Worm (Caenorhabditis elegans) whole organism, dauer: ENCODE data around the gene heh-1.

Experiments used
- unc-62 ChIP-seq: sonication (generic microtip); optimal IDR thresholded peaks from 2 replicates; lab custom pipeline; 2017; ENCODE audit warnings: missing biosample characterization, missing genetic modification reagents, missing genetic modification characterization

Gene heh-1

DNA sequence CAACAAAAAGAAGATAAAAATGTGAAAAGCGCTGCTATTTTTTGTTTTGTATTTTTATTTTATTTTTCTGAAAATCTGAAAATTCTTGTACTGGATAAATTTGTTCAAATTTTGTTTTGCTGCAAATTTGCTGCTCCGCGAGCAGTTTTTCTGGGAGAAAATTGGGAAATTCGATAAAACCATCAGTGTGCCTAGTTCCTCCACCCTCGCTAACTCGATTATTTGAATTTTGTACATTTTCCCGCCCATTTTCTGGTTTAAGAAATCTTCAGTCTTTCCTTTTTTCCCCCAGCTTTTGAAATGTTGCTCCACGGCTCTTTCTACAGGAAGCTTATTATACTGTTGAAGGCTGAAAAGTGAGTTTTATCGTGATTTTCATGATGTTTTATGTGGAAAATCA lies 8.1 kb downstream of the heh-1 start, which contains the start of gene R148.8:
R148.8 (plus strand) TSS at position 301 of the 400 bp plus-strand sequence.
- TF ChIP-seq unc-62 (GFP tag; lab: Kevin White, UChicago) = no peak

ce11 chrIII:3190660-3191059 lies 8.7 kb downstream of the heh-1 start:
- TF ChIP-seq unc-62 (GFP tag; lab: Kevin White, UChicago) = no peak

- TF ChIP-seq unc-62 (GFP tag; lab: Kevin White, UChicago) = no peak
Measured at ce11 chrIII:3188564-3188963, 10.8 kb downstream of the heh-1 start.

DNA sequence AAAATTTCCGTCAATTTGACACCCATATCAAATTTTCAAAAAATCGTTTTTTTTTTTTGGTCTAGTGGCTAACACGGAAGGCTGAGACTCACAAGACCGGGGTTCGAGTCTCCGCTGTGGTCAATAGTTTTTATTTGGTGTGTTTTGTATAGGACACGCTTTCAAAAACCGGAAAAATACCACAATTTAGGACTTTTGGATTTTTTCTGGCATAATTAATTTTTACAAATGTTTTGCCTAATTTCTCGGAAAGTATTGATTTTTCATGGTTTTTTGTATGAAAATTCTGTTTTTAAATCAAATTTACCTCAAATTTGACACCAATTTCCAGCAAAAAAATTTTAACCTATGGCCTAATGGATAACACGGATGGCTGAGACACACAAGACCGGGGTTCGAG lies 13.3 kb downstream of the heh-1 start, which contains the start of gene mks-1:
mks-1 (plus strand) TSS at position 301 of the 400 bp plus-strand sequence.
- TF ChIP-seq unc-62 (GFP tag; lab: Kevin White, UChicago) = no peak

DNA sequence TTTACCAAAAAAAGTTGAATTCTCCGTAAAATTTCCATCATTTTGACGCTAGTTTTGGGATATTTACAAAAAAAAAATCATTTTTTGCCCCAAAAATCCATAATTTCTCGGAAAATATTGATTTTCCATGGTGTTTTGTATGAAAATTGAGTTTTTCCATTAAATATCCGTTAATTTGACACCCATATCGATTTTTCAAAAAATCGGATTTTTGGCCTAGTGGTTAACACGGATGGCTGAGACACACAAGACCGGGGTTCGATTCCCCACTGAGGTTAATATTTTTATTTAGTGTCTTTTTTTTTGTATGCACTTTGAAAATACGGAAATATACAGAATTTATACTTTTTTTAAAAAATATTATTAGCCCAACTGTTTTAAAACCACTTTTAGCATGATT lies 14.1 kb downstream of the heh-1 start:
- no peak for TF ChIP-seq unc-62 (GFP tag; lab: Kevin White, UChicago)

ce11 chrIII:3183377-3183776 lies 15.9 kb downstream of the heh-1 start, which contains the start of gene lmtr-5:
Gene lmtr-5 (plus strand): TSS chrIII:3183677.
- TF ChIP-seq unc-62 (GFP tag; lab: Kevin White, UChicago) = no peak

ce11 chrIII:3179855-3180254 lies 19.5 kb downstream of the heh-1 start:
- TF ChIP-seq unc-62 (GFP tag; lab: Kevin White, UChicago) = no peak

DNA sequence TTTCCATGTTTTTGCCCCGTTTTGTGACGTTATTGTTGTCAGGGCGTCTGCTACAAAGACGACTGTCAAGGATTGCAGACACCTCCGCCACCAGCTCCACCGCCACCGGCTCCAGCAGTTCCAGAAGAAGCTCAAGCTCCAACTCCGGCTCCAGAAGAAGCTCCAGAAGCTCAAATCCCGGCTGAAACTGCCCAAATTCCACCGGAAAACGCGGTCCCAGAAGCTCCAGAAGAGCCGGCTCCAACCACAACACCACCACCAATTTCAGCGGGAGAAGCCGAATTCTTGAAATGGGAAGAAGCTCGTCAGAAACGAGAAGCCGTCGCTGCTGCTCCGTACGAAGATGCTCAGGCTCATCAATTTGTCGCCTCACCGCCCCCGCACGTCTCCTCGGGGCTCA lies 22.5 kb downstream of the heh-1 start:
- no peak for TF ChIP-seq unc-62 (GFP tag; lab: Kevin White, UChicago)

DNA sequence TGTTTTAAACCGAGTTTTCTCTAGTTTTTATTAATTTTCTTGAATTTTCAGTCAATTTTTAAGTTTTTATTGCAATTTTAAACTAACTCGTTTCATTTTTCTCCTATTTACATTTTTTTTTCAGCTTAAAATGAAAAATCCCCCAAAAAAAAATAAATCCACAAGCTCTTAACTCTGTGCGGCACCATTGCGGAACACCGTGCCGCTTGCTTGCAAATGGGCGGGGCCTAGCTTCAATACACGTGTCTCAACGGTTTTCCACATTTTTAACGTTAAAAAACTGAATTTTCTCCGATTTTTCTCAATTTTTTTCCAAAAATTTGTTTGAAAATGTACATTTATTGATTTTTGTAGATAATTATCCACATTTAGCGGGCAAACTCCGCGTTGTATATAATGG lies 24.3 kb downstream of the heh-1 start, which contains the start of gene R148.3:
R148.3 (plus strand) TSS at position 347 of the 400 bp plus-strand sequence.
- TF ChIP-seq unc-62 (GFP tag; lab: Kevin White, UChicago) = no peak

DNA sequence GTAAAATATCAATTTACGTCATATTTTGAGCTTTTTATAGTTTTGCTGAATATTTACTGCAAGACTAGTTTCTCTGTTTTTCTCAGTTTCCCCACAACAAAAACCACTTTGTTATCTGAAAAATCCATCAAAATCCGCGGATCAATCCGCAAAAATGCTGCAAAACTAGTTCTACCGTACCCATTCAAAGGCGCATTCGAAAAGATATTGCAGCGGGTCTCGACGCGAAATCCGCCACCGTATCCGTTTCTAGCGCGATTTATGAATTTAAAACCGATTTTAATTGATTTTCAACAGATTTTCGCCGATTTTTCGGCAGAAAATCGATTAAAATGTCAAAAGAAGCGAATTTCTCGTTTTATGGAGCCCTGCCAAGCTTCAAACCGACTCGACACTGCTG lies 27.9 kb downstream of the heh-1 start, which contains the start of gene R148.4:
R148.4 (plus strand) TSS at position 211 of the 400 bp plus-strand sequence.
- no peak for TF ChIP-seq unc-62 (GFP tag; lab: Kevin White, UChicago)

- no peak for TF ChIP-seq unc-62 (GFP tag; lab: Kevin White, UChicago)
Measured at ce11 chrIII:3170538-3170937, 28.8 kb downstream of the heh-1 start.

ce11 chrIII:3169279-3169678 lies 30.0 kb downstream of the heh-1 start:
- no peak for TF ChIP-seq unc-62 (GFP tag; lab: Kevin White, UChicago)

- TF ChIP-seq unc-62 (GFP tag; lab: Kevin White, UChicago) = no peak
Measured at ce11 chrIII:3165309-3165708, 34.0 kb downstream of the heh-1 start, which contains the start of gene R148.5. Gene R148.5 (plus strand): TSS chrIII:3165639.

ce11 chrIII:3163448-3163847 lies 35.9 kb downstream of the heh-1 start:
- TF ChIP-seq unc-62 (GFP tag; lab: Kevin White, UChicago) = no peak

ce11 chrIII:3161600-3161999 lies 37.7 kb downstream of the heh-1 start:
- TF ChIP-seq unc-62 (GFP tag; lab: Kevin White, UChicago) = no peak

- no peak for TF ChIP-seq unc-62 (GFP tag; lab: Kevin White, UChicago)
Measured at ce11 chrIII:3160490-3160889, 38.8 kb downstream of the heh-1 start.

- no peak for TF ChIP-seq unc-62 (GFP tag; lab: Kevin White, UChicago)
Measured at ce11 chrIII:3154968-3155367, 44.3 kb downstream of the heh-1 start, which contains the start of gene C44B11.1. Gene C44B11.1 (plus strand): TSS chrIII:3155268.
